Worm (Caenorhabditis elegans): Measurements from ENCODE around the gene prmt-6.

DNA sequence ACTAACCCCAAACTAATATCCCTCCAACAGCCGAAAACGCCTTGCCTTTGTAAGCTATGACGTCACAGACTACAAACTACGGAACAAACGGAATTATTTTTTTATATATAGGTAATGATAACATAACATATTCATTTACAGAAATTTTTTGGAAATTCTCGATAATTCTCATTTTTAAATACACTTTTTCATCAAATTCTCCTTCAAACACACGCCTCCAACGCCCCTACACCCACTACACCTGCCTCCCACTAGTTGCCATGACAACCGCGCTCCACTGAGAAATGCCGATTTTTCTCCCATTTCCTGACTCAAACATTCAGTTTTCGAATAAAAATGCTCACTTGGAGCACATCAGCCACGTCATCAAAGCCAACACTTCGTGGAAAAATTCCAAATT, 16.4 kb upstream of the prmt-6 start, which contains the start of gene xbx-4:
- TF ChIP-seq him-1 (tag; optimal IDR thresholded peaks at IDR 0.05) (no peak), W03F9.2 (tag; optimal IDR thresholded peaks at IDR 0.05) (no peak), dao-5 (tag; optimal IDR thresholded peaks at IDR 0.05) (no peak)

Data from whole organism, L4/young adult.